Worm (Caenorhabditis elegans): ENCODE results near the gene nhr-91.

nhr-91 gene

DNA sequence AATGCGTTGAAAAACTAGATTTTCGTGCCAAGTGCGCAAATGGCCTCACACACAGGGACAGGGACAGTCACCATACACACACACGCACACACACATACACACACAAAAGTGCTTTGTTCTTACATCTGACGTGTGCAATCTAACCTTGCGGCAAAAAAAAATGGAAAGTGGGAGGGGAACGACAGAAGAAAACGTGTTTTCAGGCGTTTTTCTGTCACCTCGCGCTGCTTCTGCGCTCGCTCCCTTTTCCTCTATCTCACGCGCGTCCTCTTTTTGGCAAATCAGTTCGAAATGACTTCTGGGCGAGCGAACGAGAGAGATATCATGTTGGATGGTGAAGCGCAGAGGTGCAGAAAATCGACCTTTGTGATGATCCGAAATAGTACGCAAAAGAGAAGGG lies 35.1 kb upstream of the nhr-91 start (continued):
- TF ChIP-seq nhr-42 (GFP tag; IDR thresholded peaks at IDR 0.05) = no peak
- TF ChIP-seq R02D3.7 (tag; optimal IDR thresholded peaks at IDR 0.05) = no peak
- TF ChIP-seq unc-62 (GFP tag; optimal IDR thresholded peaks at IDR 0.05 in 1 of 2) = peak in 1 of 2 experiments; percentile 97
- TF ChIP-seq unc-62 (tag; optimal IDR thresholded peaks at IDR 0.05) = no peak
- peak; percentile 84 for TF ChIP-seq nhr-48 (tag; optimal IDR thresholded peaks at IDR 0.05)
- peak; percentile 57 for TF ChIP-seq set-16 (GFP tag; IDR thresholded peaks at IDR 0.05)
- peak; percentile 30 for TF ChIP-seq spr-1 (tag; optimal IDR thresholded peaks at IDR 0.05)
- TF ChIP-seq pqm-1 (tag; optimal IDR thresholded peaks at IDR 0.05) = no peak
- peak; percentile 55; the same call in 1 of the 2 replicates for TF ChIP-seq tra-1 (GFP tag; IDR thresholded peaks at IDR 0.05)
- TF ChIP-seq ztf-11 (tag; optimal IDR thresholded peaks at IDR 0.05) = no peak
- TF ChIP-seq nhr-111 (GFP tag; optimal IDR thresholded peaks at IDR 0.05) = no peak
- no peak for TF ChIP-seq ceh-44 (GFP tag; IDR thresholded peaks at IDR 0.05)
- no peak for TF ChIP-seq tag-97 (GFP tag; IDR thresholded peaks at IDR 0.05)
- TF ChIP-seq hif-1 (tag; optimal IDR thresholded peaks at IDR 0.05) = peak in 1 of 2 experiments; percentile 35
- TF ChIP-seq dve-1 (tag; optimal IDR thresholded peaks at IDR 0.05; ENCODE audit: insufficient read depth) = peak; percentile 44
- no peak for TF ChIP-seq attf-4 (tag; optimal IDR thresholded peaks at IDR 0.05)
- TF ChIP-seq rbr-2 (tag; optimal IDR thresholded peaks at IDR 0.05) = peak; percentile 19
- TF ChIP-seq pha-4 (GFP tag; IDR thresholded peaks at IDR 0.05) = no peak; the same call in 1 of the 2 replicates
- no peak for TF ChIP-seq pha-4 (tag; optimal IDR thresholded peaks at IDR 0.05)
- TF ChIP-seq duxl-1 (tag; optimal IDR thresholded peaks at IDR 0.05; ENCODE audit: poor library complexity) = no peak
- TF ChIP-seq dmd-9 (GFP tag; IDR thresholded peaks at IDR 0.05) = no peak
- TF ChIP-seq nhr-77 (tag; optimal IDR thresholded peaks at IDR 0.05) = no peak
- TF ChIP-seq zfp-3 (GFP tag; conservative IDR thresholded peaks at IDR 0.05) = no peak
- no peak; the same call in 1 of the 2 replicates for TF ChIP-seq dmd-6 (GFP tag; IDR thresholded peaks at IDR 0.05)
- peak; percentile 94 for TF ChIP-seq mxl-3 (GFP tag; optimal IDR thresholded peaks at IDR 0.05)
- no peak for TF ChIP-seq nhr-6 (tag; optimal IDR thresholded peaks at IDR 0.05)
- TF ChIP-seq arid-1 (GFP tag; conservative IDR thresholded peaks at IDR 0.05) = no peak
- no peak for TF ChIP-seq lin-1 (GFP tag; IDR thresholded peaks at IDR 0.05)
- no peak for TF ChIP-seq madf-5 (GFP tag; IDR thresholded peaks at IDR 0.05)
- TF ChIP-seq lin-29 (GFP tag; IDR thresholded peaks at IDR 0.05) = 0 out of 2 replicates have a peak, but pooled peaks have one; percentile 72
- no peak for TF ChIP-seq lin-13 (GFP tag; optimal IDR thresholded peaks at IDR 0.05)
- peak; percentile 64 for TF ChIP-seq nhr-28 (tag; optimal IDR thresholded peaks at IDR 0.05)
- TF ChIP-seq jun-1 (tag; optimal IDR thresholded peaks at IDR 0.05) = no peak
- no peak for TF ChIP-seq lin-39 (tag; optimal IDR thresholded peaks at IDR 0.05)
- peak; percentile 91 for TF ChIP-seq nhr-25 (tag; optimal IDR thresholded peaks at IDR 0.05; ENCODE audit: borderline replicate concordance, insufficient read depth)
- no peak for TF ChIP-seq skn-1 (tag; optimal IDR thresholded peaks at IDR 0.05)
- TF ChIP-seq ZK337.2 (GFP tag; IDR thresholded peaks at IDR 0.05) = no peak
- TF ChIP-seq ctbp-1 (GFP tag; IDR thresholded peaks at IDR 0.05) = no peak
- TF ChIP-seq egl-27 (tag; optimal IDR thresholded peaks at IDR 0.05) = no peak
- TF ChIP-seq F37D6.2 (tag; optimal IDR thresholded peaks at IDR 0.05) = no peak
- no peak for TF ChIP-seq nhr-237 (tag; optimal IDR thresholded peaks at IDR 0.05)
- no peak for TF ChIP-seq ces-1 (GFP tag; optimal IDR thresholded peaks at IDR 0.05)
- TF ChIP-seq mep-1 (tag; optimal IDR thresholded peaks at IDR 0.05) = peak; percentile 76
- TF ChIP-seq Y105C5A.15 (GFP tag; IDR thresholded peaks at IDR 0.05) = no peak
- no peak for TF ChIP-seq daf-8 (GFP tag; IDR thresholded peaks at IDR 0.05)

All from whole organism, L4 larva.